Fruit fly (Drosophila melanogaster) S2 (cell line): ENCODE data around the gene CG11842.

Experiments used
- CG8478 ChIP-seq: fragments of >200 bp; optimal IDR thresholded peaks from 2 replicates; lab custom pipeline; 2018
- CTCF ChIP-seq, 2 experiments: fragments of >200 bp; optimal IDR thresholded peaks; 2 replicates each; lab custom pipeline; 2018

The CG11842 gene

DNA sequence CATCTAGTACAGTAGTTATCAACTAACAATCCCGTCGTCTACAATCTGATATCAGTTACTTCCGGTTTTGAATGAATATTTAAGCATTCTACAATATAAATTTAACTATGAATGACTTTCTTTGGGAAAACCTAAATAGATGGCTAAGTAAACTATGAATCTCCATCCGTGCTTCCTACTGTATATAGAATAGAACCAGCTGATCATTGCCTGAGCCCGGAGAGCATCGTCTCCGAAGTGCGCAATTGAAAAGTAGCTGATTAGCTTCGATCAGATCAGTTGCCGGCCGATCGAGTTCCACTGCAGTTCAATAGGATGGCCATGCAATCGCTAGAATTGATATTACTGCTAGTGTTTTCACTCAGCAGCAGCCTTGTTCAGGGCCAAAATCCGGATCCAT lies 1.7 kb upstream of the CG11842 start, which contains the start of gene CG11841:
TSS of gene CG11841 (plus strand) at position 301 of the 400 bp plus-strand sequence.
- TF ChIP-seq CTCF (optimal IDR thresholded peaks at IDR 0.05; lab: Kevin White, UChicago) (no peak), CG8478 (no peak)

- no peak for TF ChIP-seq CTCF (optimal IDR thresholded peaks at IDR 0.05; lab: Kevin White, UChicago)
- TF ChIP-seq CG8478: no peak
Observed at dm6 chr3R:29054047-29054446, 1.6 kb downstream of the CG11842 start, which contains the start of gene CG11843. Gene CG11843, plus strand, starts transcription at chr3R:29054347.

DNA sequence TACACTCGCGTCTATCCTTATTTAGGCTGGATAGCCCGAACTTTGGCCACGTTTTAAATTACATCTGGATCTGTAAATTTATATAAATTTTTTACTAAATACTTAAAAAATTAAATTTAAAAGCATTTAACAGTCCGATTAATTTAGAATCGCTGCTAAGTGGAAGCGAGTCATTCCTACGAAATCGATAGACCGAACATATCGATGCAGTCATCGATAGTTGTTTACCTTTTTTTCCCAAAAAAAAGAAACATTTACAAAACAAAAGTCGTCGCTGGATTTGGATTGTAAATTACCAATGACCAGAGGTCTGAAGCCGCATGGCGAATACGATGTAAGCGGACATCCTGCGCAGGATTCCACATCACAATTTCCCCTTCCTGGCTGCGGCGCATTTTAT lies 3.2 kb downstream of the CG11842 start, which contains the start of gene Sirt7:
TSS of gene Sirt7 (plus strand) at position 218 of the 400 bp plus-strand sequence.
- TF ChIP-seq CTCF (optimal IDR thresholded peaks at IDR 0.05; lab: Kevin White, UChicago) (peak in 1 of 2 experiments; percentile 27), CG8478 (no peak)

DNA sequence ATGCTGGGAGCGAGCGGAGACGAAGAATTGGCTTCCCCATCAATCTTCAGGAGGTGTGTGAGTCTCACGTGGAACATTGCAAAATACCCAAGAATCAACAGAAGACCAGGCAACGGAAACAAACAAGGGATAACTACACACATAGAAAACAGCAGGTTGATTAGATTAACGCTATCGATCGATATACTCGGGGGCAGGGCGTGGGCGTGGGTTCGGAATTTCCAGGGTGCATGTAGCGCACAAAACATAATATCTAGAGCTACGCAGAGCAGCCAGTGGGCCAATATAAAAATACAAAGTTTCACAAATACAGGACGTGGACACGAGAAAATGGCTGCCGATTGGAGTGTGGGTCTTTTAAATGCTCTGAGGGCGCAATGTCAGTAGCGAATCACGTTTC lies 6.9 kb downstream of the CG11842 start:
- TF ChIP-seq CG8478: no peak
- TF ChIP-seq CTCF (optimal IDR thresholded peaks at IDR 0.05; lab: Kevin White, UChicago): no peak

DNA sequence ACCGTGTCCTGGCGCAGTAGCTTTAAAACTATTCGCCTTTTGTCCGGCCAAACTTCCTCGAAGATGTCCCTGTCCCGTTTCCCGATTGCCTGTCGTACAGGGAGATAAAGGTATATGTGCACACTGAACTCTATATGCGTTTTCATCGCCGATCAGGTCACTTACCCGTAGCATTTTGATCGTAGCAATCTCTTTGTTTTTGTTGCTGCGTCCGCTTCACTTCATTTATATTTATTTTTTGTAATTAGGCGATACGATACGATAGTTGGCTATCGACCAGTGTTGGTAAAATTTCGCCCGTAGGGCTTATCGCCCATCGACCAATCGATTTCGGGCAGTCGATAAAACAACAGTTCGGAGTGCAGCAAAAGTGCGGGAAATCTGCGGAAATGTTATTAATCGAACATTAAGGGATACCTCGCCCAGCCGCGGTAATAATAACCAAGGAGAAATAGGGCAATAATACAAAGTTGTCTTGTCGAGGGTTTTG lies 10.3 kb downstream of the CG11842 start, which contains the start of the genes Cul5 and Bicra:
TSS of gene Cul5 (minus strand) at position 259 of the 490 bp plus-strand sequence.
TSS of gene Bicra (plus strand) at position 324 of the 490 bp plus-strand sequence.
- TF ChIP-seq CTCF (optimal IDR thresholded peaks at IDR 0.05; lab: Kevin White, UChicago) (no peak), CG8478 (no peak)

DNA sequence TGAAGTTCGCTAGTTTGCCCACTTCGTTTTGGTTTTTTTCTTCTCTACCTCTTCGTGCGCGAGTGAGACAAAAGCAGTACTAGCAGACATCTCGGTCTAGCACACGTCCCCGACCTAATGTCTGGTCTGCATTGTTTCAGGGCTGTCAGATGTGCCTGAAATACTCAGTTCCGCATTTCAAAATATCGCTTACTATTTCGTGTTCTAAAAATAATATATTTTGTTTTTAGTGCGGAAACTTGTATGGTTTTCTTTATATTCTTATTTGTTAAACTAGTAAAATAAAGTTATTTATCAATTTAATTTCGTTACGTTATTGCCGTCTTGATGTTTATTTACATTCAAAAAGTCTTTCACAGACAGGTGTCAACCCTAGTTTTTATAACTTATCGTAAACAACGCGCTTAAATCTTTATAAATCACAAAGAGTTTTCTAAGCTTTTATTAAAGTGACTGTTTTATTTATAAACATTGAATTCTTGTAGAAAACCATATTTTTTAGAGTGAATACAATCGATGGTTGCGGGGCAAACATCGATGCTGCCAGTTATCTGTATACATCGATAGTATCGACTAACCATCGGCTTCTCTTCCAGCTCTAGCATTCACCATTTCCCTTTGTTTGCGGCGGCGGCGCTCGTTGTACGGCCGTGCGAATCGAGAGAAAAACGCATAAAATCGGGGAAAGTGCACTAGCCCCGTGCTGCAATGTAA lies 10.9 kb downstream of the CG11842 start:
- TF ChIP-seq CG8478 (no peak), CTCF (optimal IDR thresholded peaks at IDR 0.05; lab: Kevin White, UChicago) (peak in 1 of 2 experiments; percentile 30)

dm6 chr3R:29063921-29064460 lies 11.5 kb downstream of the CG11842 start:
- TF ChIP-seq CTCF (optimal IDR thresholded peaks at IDR 0.05; lab: Kevin White, UChicago): peak in 1 of 2 experiments; percentile 11
- TF ChIP-seq CG8478: no peak

dm6 chr3R:29064682-29065100 lies 12.2 kb downstream of the CG11842 start:
- no peak for TF ChIP-seq CTCF (optimal IDR thresholded peaks at IDR 0.05; lab: Kevin White, UChicago)
- no peak for TF ChIP-seq CG8478

DNA sequence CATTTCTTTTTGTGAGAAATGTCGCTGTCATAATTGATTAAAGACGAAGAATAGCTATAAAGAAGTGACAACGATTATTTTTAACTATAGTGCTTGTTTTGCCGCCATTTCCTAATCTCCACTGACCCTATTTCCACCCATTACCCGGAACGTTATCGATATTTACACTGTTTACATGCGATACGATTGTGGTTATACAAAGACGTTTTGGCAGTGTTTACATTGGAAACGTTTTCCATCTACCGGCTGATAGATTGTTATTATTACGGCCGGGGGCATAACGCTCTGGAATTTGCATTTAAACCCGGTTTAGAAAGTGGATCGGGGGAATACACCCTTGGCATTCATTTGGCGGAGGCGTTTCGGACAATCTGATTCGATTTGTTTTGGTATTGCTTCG lies 13.8 kb downstream of the CG11842 start:
- TF ChIP-seq CTCF (optimal IDR thresholded peaks at IDR 0.05; lab: Kevin White, UChicago) (no peak), CG8478 (no peak)

dm6 chr3R:29067091-29067490 lies 14.6 kb downstream of the CG11842 start:
- TF ChIP-seq CG8478 (no peak), CTCF (optimal IDR thresholded peaks at IDR 0.05; lab: Kevin White, UChicago) (no peak)

- TF ChIP-seq CTCF (optimal IDR thresholded peaks at IDR 0.05; lab: Kevin White, UChicago) (no peak), CG8478 (no peak)
Observed at dm6 chr3R:29068430-29069207, 16.1 kb downstream of the CG11842 start.

DNA sequence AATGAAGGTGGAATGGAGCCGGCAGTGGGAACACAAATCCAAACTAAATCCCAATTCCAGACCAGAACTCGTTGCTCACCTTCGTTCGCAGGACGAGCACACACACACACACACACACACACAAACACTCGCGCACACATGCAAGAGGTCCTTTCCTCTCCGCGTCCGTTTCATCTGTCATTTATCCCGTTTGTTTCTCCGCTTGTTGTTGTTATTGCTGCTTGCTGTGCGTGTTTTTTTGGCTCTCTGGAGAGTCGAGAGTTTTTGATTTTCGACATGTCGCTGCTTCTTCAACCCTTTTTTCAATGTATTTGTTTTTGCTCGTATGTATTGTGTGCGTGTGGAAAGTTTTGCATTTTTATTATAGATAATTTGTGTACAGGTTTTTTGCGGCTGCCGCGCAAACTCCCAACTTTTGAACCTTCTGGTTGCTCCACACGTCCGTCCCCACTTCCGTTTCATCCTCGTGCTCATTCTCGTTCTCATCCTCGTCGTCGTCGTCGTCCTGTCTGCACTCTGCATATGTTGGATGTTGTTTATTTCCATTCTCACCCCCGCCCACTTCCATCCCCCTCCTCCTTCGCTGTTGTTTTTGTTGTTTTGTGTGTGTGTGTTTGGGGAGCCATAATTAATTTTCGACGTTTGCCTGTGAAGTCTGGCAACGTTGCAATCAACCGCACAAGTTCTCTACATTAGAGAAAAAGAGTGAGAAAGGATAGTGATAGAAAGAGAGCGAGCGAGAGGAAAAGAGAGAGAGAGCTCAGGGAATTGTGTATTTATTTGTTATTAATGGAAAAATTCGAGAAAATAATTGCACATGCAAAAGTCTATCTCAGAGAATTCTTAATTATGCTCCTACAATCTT lies 17.0 kb downstream of the CG11842 start:
- TF ChIP-seq CTCF (optimal IDR thresholded peaks at IDR 0.05; lab: Kevin White, UChicago) (no peak), CG8478 (no peak)

DNA sequence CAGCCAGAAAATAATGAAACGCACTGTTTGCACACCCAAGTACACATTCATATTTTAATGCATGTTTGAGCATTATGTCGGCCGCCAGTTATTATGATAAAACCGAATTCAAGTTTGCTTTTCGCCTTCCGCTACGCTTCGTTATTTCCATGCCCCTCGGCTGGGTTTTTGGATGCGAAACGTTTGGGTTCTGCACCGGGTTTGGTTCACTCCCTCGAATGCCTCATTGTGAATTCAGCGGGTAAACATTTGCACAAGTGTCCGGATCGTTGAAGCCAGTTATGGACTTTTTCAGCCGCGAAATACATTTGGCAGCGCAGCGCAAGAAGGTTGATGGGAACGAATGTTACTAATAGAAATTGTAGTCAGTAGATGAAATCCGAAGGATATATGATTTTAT lies 18.7 kb downstream of the CG11842 start:
- no peak for TF ChIP-seq CG8478
- TF ChIP-seq CTCF (optimal IDR thresholded peaks at IDR 0.05; lab: Kevin White, UChicago): no peak

DNA sequence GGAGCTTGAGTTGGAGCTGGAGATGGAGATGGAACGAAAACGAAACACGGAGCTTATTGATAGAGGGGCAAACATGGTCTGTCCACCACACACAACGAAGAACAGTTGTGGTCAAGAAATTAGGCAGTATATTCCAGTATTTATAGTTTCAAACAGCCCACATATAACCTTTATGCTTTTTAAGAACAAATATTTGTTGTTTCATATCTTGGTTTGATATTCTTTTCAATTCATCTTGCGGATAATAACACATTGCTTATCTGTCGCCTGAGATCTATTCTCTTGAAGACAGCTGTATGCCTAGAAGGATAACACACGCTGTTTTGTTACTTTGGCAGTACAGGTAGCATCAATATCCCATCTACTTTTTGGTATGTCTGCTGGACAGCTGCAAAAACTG lies 20.4 kb downstream of the CG11842 start:
- TF ChIP-seq CTCF (optimal IDR thresholded peaks at IDR 0.05; lab: Kevin White, UChicago) (no peak), CG8478 (no peak)
